Fruit fly (Drosophila melanogaster): ENCODE measurements around the gene Ugt36D1.

dm6 chr2L:18843560-18843959 lies 20.2 kb downstream of the Ugt36D1 start:
- no peak for TF ChIP-seq CG9948 (tag; optimal IDR thresholded peaks at IDR 0.05)
- TF ChIP-seq D1 (tag; optimal IDR thresholded peaks at IDR 0.05), result no peak

All from whole organism, pupa.